Worm (Caenorhabditis elegans): ENCODE measurements around the gene coq-2.

The coq-2 gene

DNA sequence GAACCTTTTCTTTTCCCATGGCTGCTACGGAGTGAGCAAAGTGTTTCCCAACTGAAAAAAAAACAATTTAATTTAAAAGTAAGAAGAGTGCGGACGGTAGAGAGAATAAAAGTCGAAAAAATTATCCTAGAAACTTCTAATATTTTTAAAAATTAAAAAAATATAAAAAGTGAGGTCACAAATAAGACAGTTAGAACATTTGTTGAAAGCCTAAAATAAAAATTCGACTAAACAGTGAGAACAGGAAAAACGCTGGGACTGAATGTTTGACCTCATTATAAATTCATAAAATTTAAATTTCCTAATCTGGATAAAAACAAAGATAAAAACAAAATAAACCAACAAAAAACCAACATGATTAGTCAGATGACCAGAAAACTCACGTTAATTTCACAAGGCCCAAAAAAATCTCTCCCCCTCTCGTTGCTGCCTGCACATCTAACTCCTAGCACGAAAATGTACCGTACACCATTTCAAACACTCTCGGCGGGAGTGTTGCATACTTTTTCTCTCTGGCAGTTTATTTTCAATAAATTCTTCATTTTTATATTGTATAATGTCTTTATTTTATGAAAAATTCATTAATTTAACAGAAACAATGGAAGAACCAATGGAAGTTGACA, 36.0 kb downstream of the coq-2 start, which contains the start of the genes eef-1A.1 and rfc-4 (continued):
- peak; percentile 66 for TF ChIP-seq tbx-2 (tag; optimal IDR thresholded peaks at IDR 0.05)
- no peak for TF ChIP-seq ceh-45 (GFP tag; IDR thresholded peaks at IDR 0.05)
- no peak for TF ChIP-seq pha-4 (tag; optimal IDR thresholded peaks at IDR 0.05)
- no peak for TF ChIP-seq ceh-24 (tag; optimal IDR thresholded peaks at IDR 0.05)
- TF ChIP-seq elt-4 (tag; optimal IDR thresholded peaks at IDR 0.05), result no peak
- peak; percentile 76 for TF ChIP-seq ceh-18 (tag; optimal IDR thresholded peaks at IDR 0.05)
- no peak for TF ChIP-seq che-1 (tag; optimal IDR thresholded peaks at IDR 0.05)
- no peak for TF ChIP-seq ama-1 (optimal IDR thresholded peaks at IDR 0.05)
- peak; percentile 97 for TF ChIP-seq pax-1 (tag; optimal IDR thresholded peaks at IDR 0.05)
- no peak for TF ChIP-seq Y22D7AL.16 (tag; optimal IDR thresholded peaks at IDR 0.05)
- TF ChIP-seq ceh-9 (tag; optimal IDR thresholded peaks at IDR 0.05), result no peak
- no peak for TF ChIP-seq hlh-15 (tag; optimal IDR thresholded peaks at IDR 0.05)
- no peak for TF ChIP-seq nhr-11 (tag; optimal IDR thresholded peaks at IDR 0.05)
- peak; percentile 2 for TF ChIP-seq K02D7.2 (tag; optimal IDR thresholded peaks at IDR 0.05)
- TF ChIP-seq ceh-34 (tag; optimal IDR thresholded peaks at IDR 0.05), result peak; percentile 73
- peak; percentile 97 for TF ChIP-seq nfya-1 (tag; optimal IDR thresholded peaks at IDR 0.05)
- TF ChIP-seq tbx-7 (tag; optimal IDR thresholded peaks at IDR 0.05), result no peak
- TF ChIP-seq ceh-19 (GFP tag; optimal IDR thresholded peaks at IDR 0.05), result no peak

DNA sequence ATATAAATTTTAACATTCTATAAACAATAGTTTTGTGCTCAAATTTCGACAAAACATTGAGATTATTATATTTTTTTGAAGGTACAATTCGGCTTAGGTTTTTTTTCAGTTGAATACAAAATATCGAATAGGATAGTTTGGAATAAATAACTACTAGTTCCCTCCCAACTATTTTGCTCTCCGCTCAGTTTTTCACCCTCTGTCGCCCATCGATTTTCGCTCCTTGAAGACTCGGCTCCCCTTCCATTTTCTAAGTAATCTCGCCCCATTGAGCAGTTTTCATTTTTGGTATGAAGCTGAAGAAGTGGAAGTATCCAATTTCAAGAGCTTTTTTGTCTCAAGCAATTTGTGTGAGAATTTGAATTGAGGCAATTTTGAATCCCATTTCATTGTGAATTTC, 37.9 kb downstream of the coq-2 start, which contains the start of gene F31E3.2:
Gene F31E3.2 (plus strand): TSS at position 301 of the 400 bp plus-strand sequence.
- TF ChIP-seq hlh-13 (GFP tag; optimal IDR thresholded peaks at IDR 0.05) (no peak), ceh-48 (tag; optimal IDR thresholded peaks at IDR 0.05) (peak; percentile 22), C38D4.7 (GFP tag; optimal IDR thresholded peaks at IDR 0.05) (no peak)

DNA sequence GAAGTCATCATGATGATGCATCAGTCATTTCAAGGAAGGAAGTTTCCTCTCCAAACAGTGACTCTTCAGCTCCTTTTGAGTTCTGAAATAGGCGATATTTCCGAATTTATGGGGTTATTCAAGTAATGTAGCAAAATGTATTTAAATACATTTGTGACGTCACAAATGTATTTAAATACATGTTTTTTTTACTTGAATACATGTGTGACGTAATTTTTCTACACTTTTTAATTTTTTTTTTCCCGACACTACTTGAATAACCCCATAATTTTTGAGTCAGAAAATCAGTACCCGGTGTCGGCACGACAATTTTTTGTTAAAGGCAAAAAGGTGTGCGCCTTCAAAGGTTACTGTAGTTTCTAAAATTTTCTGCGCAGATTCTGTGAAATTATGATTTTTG, 39.2 kb downstream of the coq-2 start:
- no peak for TF ChIP-seq tbx-2 (tag; optimal IDR thresholded peaks at IDR 0.05)
- no peak for TF ChIP-seq unc-3 (GFP tag; conservative IDR thresholded peaks at IDR 0.05)
- TF ChIP-seq unc-3 (tag; optimal IDR thresholded peaks at IDR 0.05), result no peak
- TF ChIP-seq ceh-48 (tag; optimal IDR thresholded peaks at IDR 0.05), result no peak
- TF ChIP-seq ama-1 (optimal IDR thresholded peaks at IDR 0.05), result no peak
- TF ChIP-seq madf-2 (tag; optimal IDR thresholded peaks at IDR 0.05), result no peak
- TF ChIP-seq ceh-9 (tag; optimal IDR thresholded peaks at IDR 0.05), result no peak
- TF ChIP-seq hlh-15 (tag; optimal IDR thresholded peaks at IDR 0.05), result no peak
- TF ChIP-seq Y22D7AL.16 (tag; optimal IDR thresholded peaks at IDR 0.05), result no peak
- TF ChIP-seq hlh-30 (tag; optimal IDR thresholded peaks at IDR 0.05; ENCODE audit: insufficient read depth), result no peak
- no peak for TF ChIP-seq pros-1 (tag; optimal IDR thresholded peaks at IDR 0.05)
- TF ChIP-seq unc-86 (tag; optimal IDR thresholded peaks at IDR 0.05), result no peak
- no peak for TF ChIP-seq zip-5 (tag; optimal IDR thresholded peaks at IDR 0.05)
- no peak for TF ChIP-seq sdc-2 (tag; optimal IDR thresholded peaks at IDR 0.05)
- TF ChIP-seq unc-42 (tag; optimal IDR thresholded peaks at IDR 0.05), result no peak
- no peak for TF ChIP-seq K02D7.2 (tag; optimal IDR thresholded peaks at IDR 0.05)
- TF ChIP-seq pha-4 (tag; optimal IDR thresholded peaks at IDR 0.05), result no peak
- no peak for TF ChIP-seq pax-1 (tag; optimal IDR thresholded peaks at IDR 0.05)

- TF ChIP-seq pax-1 (tag; optimal IDR thresholded peaks at IDR 0.05) (no peak), K02D7.2 (tag; optimal IDR thresholded peaks at IDR 0.05) (no peak), unc-86 (tag; optimal IDR thresholded peaks at IDR 0.05) (no peak), ceh-9 (tag; optimal IDR thresholded peaks at IDR 0.05) (no peak), pag-3 (tag; optimal IDR thresholded peaks at IDR 0.05; ENCODE audit: borderline replicate concordance) (no peak), hlh-8 (tag; optimal IDR thresholded peaks at IDR 0.05) (peak; percentile 94), pqm-1 (tag; optimal IDR thresholded peaks at IDR 0.05) (no peak), rnt-1 (tag; optimal IDR thresholded peaks at IDR 0.05) (peak; percentile 39), dmd-4 (tag; optimal IDR thresholded peaks at IDR 0.05; ENCODE audit: borderline replicate concordance) (no peak), hlh-13 (GFP tag; optimal IDR thresholded peaks at IDR 0.05) (no peak), nhr-11 (tag; optimal IDR thresholded peaks at IDR 0.05) (no peak), ceh-30 (tag; optimal IDR thresholded peaks at IDR 0.05) (no peak), madf-2 (tag; optimal IDR thresholded peaks at IDR 0.05) (no peak), ceh-22 (tag; optimal IDR thresholded peaks at IDR 0.05) (no peak), ceh-48 (tag; optimal IDR thresholded peaks at IDR 0.05) (no peak), ceh-31 (tag; optimal IDR thresholded peaks at IDR 0.05) (peak; percentile 65), pha-2 (tag; optimal IDR thresholded peaks at IDR 0.05) (no peak), ceh-2 (tag; optimal IDR thresholded peaks at IDR 0.05) (no peak), ceh-18 (tag; optimal IDR thresholded peaks at IDR 0.05) (peak; percentile 18), nfya-1 (tag; optimal IDR thresholded peaks at IDR 0.05) (peak; percentile 60), sdc-2 (tag; optimal IDR thresholded peaks at IDR 0.05) (no peak), unc-3 (GFP tag; conservative IDR thresholded peaks at IDR 0.05) (no peak), unc-3 (tag; optimal IDR thresholded peaks at IDR 0.05) (no peak), che-1 (tag; optimal IDR thresholded peaks at IDR 0.05) (no peak), unc-55 (GFP tag; optimal IDR thresholded peaks at IDR 0.05) (peak; percentile 100), ceh-34 (tag; optimal IDR thresholded peaks at IDR 0.05) (peak; percentile 37), pat-9 (tag; optimal IDR thresholded peaks at IDR 0.05) (peak; percentile 10), ets-4 (tag; optimal IDR thresholded peaks at IDR 0.05) (no peak), ttx-3 (tag; optimal IDR thresholded peaks at IDR 0.05) (no peak), ceh-19 (GFP tag; optimal IDR thresholded peaks at IDR 0.05) (no peak)
Measured at ce11 chrIII:6978875-6979274, 43.1 kb downstream of the coq-2 start.

All from whole organism, late embryonic.